Worm (Caenorhabditis elegans): ENCODE measurements around the gene F35G12.12.

The F35G12.12 gene

DNA sequence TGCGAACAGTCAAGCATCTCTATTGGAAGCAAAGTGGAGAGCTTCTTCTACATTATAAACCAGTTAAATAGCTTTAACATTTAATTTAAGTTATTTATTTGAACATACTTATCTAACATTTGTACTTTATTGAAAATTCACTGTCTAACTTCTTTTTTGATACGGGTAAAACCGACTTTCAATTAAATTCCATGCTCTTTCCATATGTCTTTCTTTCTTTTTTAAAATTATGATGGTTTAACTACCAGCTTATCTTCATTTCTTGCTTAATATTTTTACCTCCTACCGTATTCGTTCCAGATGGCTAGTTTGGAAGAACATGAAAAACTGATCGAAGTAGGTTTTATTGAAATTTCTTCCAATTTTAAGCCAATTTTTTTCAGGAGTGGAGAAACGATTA is at the start of gene F35G12.12:
Gene F35G12.12 (plus strand): TSS at position 301 of the 400 bp plus-strand sequence.
- TF ChIP-seq lin-32 (GFP tag; optimal IDR thresholded peaks at IDR 0.05), result no peak
- no peak for TF ChIP-seq nhr-2 (tag; optimal IDR thresholded peaks at IDR 0.05)
- TF ChIP-seq unc-62 (GFP tag; optimal IDR thresholded peaks at IDR 0.05), result no peak
- TF ChIP-seq flh-1 (GFP tag; optimal IDR thresholded peaks at IDR 0.05), result no peak
- TF ChIP-seq unc-39 (tag; optimal IDR thresholded peaks at IDR 0.05), result no peak
- TF ChIP-seq pha-4 (tag; optimal IDR thresholded peaks at IDR 0.05), result no peak
- TF ChIP-seq ceh-39 (tag; optimal IDR thresholded peaks at IDR 0.05), result no peak
- TF ChIP-seq blmp-1 (tag; optimal IDR thresholded peaks at IDR 0.05), result no peak
- no peak for TF ChIP-seq ztf-11 (tag; optimal IDR thresholded peaks at IDR 0.05)
- TF ChIP-seq tbx-8 (GFP tag; optimal IDR thresholded peaks at IDR 0.05), result no peak
- TF ChIP-seq zip-8 (tag; optimal IDR thresholded peaks at IDR 0.05), result no peak
- TF ChIP-seq ceh-43 (GFP tag; optimal IDR thresholded peaks at IDR 0.05), result no peak
- no peak for TF ChIP-seq hlh-1 (tag; optimal IDR thresholded peaks at IDR 0.05)

DNA sequence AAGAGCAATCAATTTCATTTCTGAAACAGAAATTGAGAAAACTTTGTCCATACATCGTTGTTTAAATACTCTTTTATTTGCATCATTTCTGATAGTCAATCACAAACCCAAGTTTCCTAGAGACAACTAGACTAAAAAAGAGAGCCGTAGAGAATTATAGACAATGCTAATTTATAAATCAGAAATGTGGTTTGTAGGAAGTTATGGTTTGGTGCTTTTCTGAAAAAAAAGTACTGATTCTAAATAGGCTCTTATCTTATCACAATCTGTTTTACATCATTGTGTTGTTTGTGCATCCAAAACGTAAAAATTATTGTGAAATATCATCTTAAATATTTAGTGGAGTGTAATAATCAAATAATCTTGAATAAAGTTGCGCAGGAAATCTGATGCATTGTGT is 41.0 kb upstream of the F35G12.12 start, which contains the start of gene ugt-62:
Gene ugt-62 (minus strand): TSS at position 20 of the 400 bp plus-strand sequence.
- TF ChIP-seq cnd-1 (tag; optimal IDR thresholded peaks at IDR 0.05) (no peak), sptf-1 (tag; optimal IDR thresholded peaks at IDR 0.05) (no peak), snpc-4 (tag; optimal IDR thresholded peaks at IDR 0.05) (no peak), blmp-1 (tag; optimal IDR thresholded peaks at IDR 0.05) (no peak), mab-5 (tag; optimal IDR thresholded peaks at IDR 0.05) (no peak), mls-2 (tag; optimal IDR thresholded peaks at IDR 0.05) (no peak), nhr-76 (tag; optimal IDR thresholded peaks at IDR 0.05) (no peak), sem-2 (GFP tag; optimal IDR thresholded peaks at IDR 0.05) (no peak), elt-3 (tag; optimal IDR thresholded peaks at IDR 0.05) (no peak), lsy-2 (tag; optimal IDR thresholded peaks at IDR 0.05) (no peak), lin-32 (GFP tag; optimal IDR thresholded peaks at IDR 0.05) (no peak), hlh-1 (tag; optimal IDR thresholded peaks at IDR 0.05) (no peak), unc-62 (GFP tag; optimal IDR thresholded peaks at IDR 0.05) (no peak)

- peak; percentile 6 for TF ChIP-seq unc-120 (tag; optimal IDR thresholded peaks at IDR 0.05; ENCODE audit: poor library complexity, severe bottlenecking)
- peak; percentile 16 for TF ChIP-seq mab-5 (tag; optimal IDR thresholded peaks at IDR 0.05)
- TF ChIP-seq ceh-83 (GFP tag; optimal IDR thresholded peaks at IDR 0.05), result no peak
- TF ChIP-seq ceh-43 (GFP tag; optimal IDR thresholded peaks at IDR 0.05), result peak; percentile 58
- no peak for TF ChIP-seq nhr-28 (tag; optimal IDR thresholded peaks at IDR 0.05)
- peak; percentile 32 for TF ChIP-seq mls-2 (tag; optimal IDR thresholded peaks at IDR 0.05)
- TF ChIP-seq elt-1 (tag; optimal IDR thresholded peaks at IDR 0.05; ENCODE audit: borderline replicate concordance, insufficient read depth), result no peak
- TF ChIP-seq M03D4.4 (tag; optimal IDR thresholded peaks at IDR 0.05), result peak; percentile 57
- no peak for TF ChIP-seq pha-4 (tag; optimal IDR thresholded peaks at IDR 0.05)
- peak; percentile 26 for TF ChIP-seq mep-1 (tag; optimal IDR thresholded peaks at IDR 0.05)
- no peak for TF ChIP-seq tbx-8 (GFP tag; optimal IDR thresholded peaks at IDR 0.05)
- TF ChIP-seq lsy-2 (tag; optimal IDR thresholded peaks at IDR 0.05), result peak; percentile 47
- TF ChIP-seq sptf-1 (tag; optimal IDR thresholded peaks at IDR 0.05), result peak; percentile 58
- TF ChIP-seq blmp-1 (tag; optimal IDR thresholded peaks at IDR 0.05), result peak; percentile 23
- peak; percentile 18 for TF ChIP-seq hlh-1 (tag; optimal IDR thresholded peaks at IDR 0.05)
- TF ChIP-seq cnd-1 (tag; optimal IDR thresholded peaks at IDR 0.05), result peak; percentile 12
- no peak for TF ChIP-seq unc-39 (tag; optimal IDR thresholded peaks at IDR 0.05)
Observed at ce11 chrIII:4542362-4542931, 39.1 kb upstream of the F35G12.12 start, which contains the start of the genes mrps-34 and cisd-3.1. Gene mrps-34 (minus strand): TSS chrIII:4542452. Gene cisd-3.1 (plus strand): TSS chrIII:4542881.

ce11 chrIII:4544959-4545358 is 36.6 kb upstream of the F35G12.12 start, which contains the start of gene M88.3:
Gene M88.3 (minus strand): TSS chrIII:4545059.
- TF ChIP-seq drap-1 (GFP tag; optimal IDR thresholded peaks at IDR 0.05) (no peak), sptf-1 (tag; optimal IDR thresholded peaks at IDR 0.05) (no peak), lin-13 (tag; optimal IDR thresholded peaks at IDR 0.05) (no peak), elt-1 (tag; optimal IDR thresholded peaks at IDR 0.05; ENCODE audit: borderline replicate concordance, insufficient read depth) (no peak), ceh-39 (tag; optimal IDR thresholded peaks at IDR 0.05) (no peak)

DNA sequence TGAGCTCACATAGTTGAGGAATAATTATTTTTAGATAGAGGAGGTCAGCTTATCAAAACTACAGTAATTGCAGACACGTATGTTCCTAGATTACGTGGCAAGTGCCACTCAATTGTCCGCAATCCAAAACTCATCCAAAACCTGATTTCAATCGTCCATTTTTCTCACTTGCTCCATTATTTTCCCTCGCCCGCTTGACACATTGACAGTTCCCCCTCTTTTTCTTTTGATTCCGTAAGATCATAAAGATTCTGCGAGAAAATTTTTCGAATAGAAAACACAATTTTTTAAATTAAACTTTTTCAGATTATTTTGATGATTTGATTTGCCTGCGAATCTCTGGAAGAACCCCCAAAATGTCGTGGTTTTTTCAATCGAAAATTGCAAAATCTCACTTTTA is 32.9 kb upstream of the F35G12.12 start, which contains the start of gene M88.4:
Gene M88.4 (plus strand): TSS at position 301 of the 400 bp plus-strand sequence.
- TF ChIP-seq bed-3 (GFP tag; optimal IDR thresholded peaks at IDR 0.05) (no peak), hlh-1 (tag; optimal IDR thresholded peaks at IDR 0.05) (no peak), nhr-237 (tag; optimal IDR thresholded peaks at IDR 0.05) (no peak), sptf-1 (tag; optimal IDR thresholded peaks at IDR 0.05) (no peak), flh-1 (GFP tag; optimal IDR thresholded peaks at IDR 0.05) (no peak), mls-2 (tag; optimal IDR thresholded peaks at IDR 0.05) (no peak), nhr-76 (tag; optimal IDR thresholded peaks at IDR 0.05) (no peak), nhr-12 (tag; optimal IDR thresholded peaks at IDR 0.05) (no peak), unc-62 (GFP tag; optimal IDR thresholded peaks at IDR 0.05) (no peak), ceh-43 (GFP tag; optimal IDR thresholded peaks at IDR 0.05) (no peak), M03D4.4 (tag; optimal IDR thresholded peaks at IDR 0.05) (no peak), nhr-28 (tag; optimal IDR thresholded peaks at IDR 0.05) (no peak), ham-2 (GFP tag; optimal IDR thresholded peaks at IDR 0.05) (no peak), ceh-39 (tag; optimal IDR thresholded peaks at IDR 0.05) (no peak), mab-5 (tag; optimal IDR thresholded peaks at IDR 0.05) (no peak), lin-13 (tag; optimal IDR thresholded peaks at IDR 0.05) (no peak), ces-1 (GFP tag; optimal IDR thresholded peaks at IDR 0.05) (no peak), cnd-1 (tag; optimal IDR thresholded peaks at IDR 0.05) (no peak), sem-2 (GFP tag; optimal IDR thresholded peaks at IDR 0.05) (no peak)

Data from whole organism, mixed stage, embryonic.